Fruit fly (Drosophila melanogaster) whole organism, embryonic: ENCODE data around the gene CG7556.

Source experiments
- Aef1 ChIP-seq: fragments of 200-800 bp; sonication (Bioruptor generic); IDR thresholded peaks from 3 replicates; pipeline ENCODE4 v1.3.6; 2022; ENCODE audit warnings: missing biosample characterization, missing genetic modification characterization
- Awh ChIP-seq: fragments of 200-800 bp; sonication (Bioruptor generic); IDR thresholded peaks from 2 replicates; pipeline ENCODE4, ENCODE4 v1.3.6; 2022; ENCODE audit warnings: missing biosample characterization, missing genetic modification characterization
- CG10209 ChIP-seq: fragments of 200-800 bp; sonication (Bioruptor generic); optimal IDR thresholded peaks from 3 replicates; lab custom pipeline; 2017; ENCODE audit warnings: missing biosample characterization, mild to moderate bottlenecking, missing genetic modification characterization, missing genetic modification reagents
- CG14014 ChIP-seq: fragments of 200-800 bp; sonication (Bioruptor generic); IDR thresholded peaks from 2 replicates; pipeline ENCODE4 v1.3.6; 2022; ENCODE audit warnings: missing biosample characterization, missing genetic modification characterization
- CG15269 ChIP-seq: fragments of 200-800 bp; sonication (Bioruptor generic); optimal IDR thresholded peaks from 2 replicates; lab custom pipeline; 2018; ENCODE audit warnings: missing biosample characterization, mild to moderate bottlenecking, missing genetic modification characterization, moderate library complexity
- CG1603 ChIP-seq: fragments of 200-800 bp; sonication (Bioruptor generic); optimal IDR thresholded peaks from 2 replicates; lab custom pipeline; 2019; ENCODE audit warnings: missing biosample characterization, mild to moderate bottlenecking, missing genetic modification characterization, moderate library complexity
- CG1647 ChIP-seq: fragments of 200-800 bp; sonication (Bioruptor generic); optimal IDR thresholded peaks from 3 replicates; lab custom pipeline; 2016; ENCODE audit warnings: missing biosample characterization, missing genetic modification characterization
- CG18619 ChIP-seq: fragments of 200-800 bp; sonication (Bioruptor generic); optimal IDR thresholded peaks from 3 replicates; lab custom pipeline; 2017; ENCODE audit warnings: missing biosample characterization, mild to moderate bottlenecking, missing genetic modification characterization
- CG3163 ChIP-seq: fragments of 200-800 bp; sonication (Bioruptor generic); optimal IDR thresholded peaks from 3 replicates; lab custom pipeline; 2016; ENCODE audit warnings: missing biosample characterization, missing genetic modification characterization
- CG34376 ChIP-seq: fragments of 200-800 bp; sonication (Bioruptor generic); optimal IDR thresholded peaks from 2 replicates; lab custom pipeline; 2018; ENCODE audit warnings: missing biosample characterization, mild to moderate bottlenecking, missing genetic modification characterization
- CG42726 ChIP-seq: fragments of 200-800 bp; sonication (Bioruptor generic); IDR thresholded peaks from 2 replicates; pipeline ENCODE4 v1.3.6; 2022; ENCODE audit warnings: missing biosample characterization, missing genetic modification characterization; ENCODE audit not compliant: partially characterized antibody
- CG4404 ChIP-seq: fragments of 200-800 bp; sonication (Bioruptor generic); IDR thresholded peaks from 2 replicates; pipeline ENCODE4 v1.3.6; 2022; ENCODE audit warnings: missing biosample characterization, missing genetic modification characterization
- CG5180 ChIP-seq: fragments of 200-800 bp; sonication (Bioruptor generic); optimal IDR thresholded peaks from 3 replicates; lab custom pipeline; 2017; ENCODE audit warnings: missing biosample characterization, missing genetic modification characterization, mild to moderate bottlenecking, moderate library complexity, missing genetic modification reagents
- CG6854 ChIP-seq: fragments of 200-800 bp; sonication (Bioruptor generic); optimal IDR thresholded peaks from 3 replicates; lab custom pipeline; 2017; ENCODE audit warnings: missing biosample characterization, mild to moderate bottlenecking, missing genetic modification characterization
- CG8290 ChIP-seq, 3 experiments: fragments of 200-800 bp; sonication (Bioruptor generic); optimal IDR thresholded peaks; 2 replicates each; lab custom pipeline; 2016 to 2019; ENCODE audit warnings: missing biosample characterization in 3 of 3, missing genetic modification characterization in 3 of 3, mild to moderate bottlenecking in 2 of 3, moderate library complexity in 1 of 3
- Deaf1 ChIP-seq: fragments of 200-800 bp; optimal IDR thresholded peaks from 3 replicates; lab custom pipeline; 2019; ENCODE audit warnings: missing biosample characterization, mild to moderate bottlenecking, missing genetic modification characterization, moderate library complexity
- ERR ChIP-seq: fragments of 200-800 bp; sonication (Bioruptor generic); optimal IDR thresholded peaks from 2 replicates; lab custom pipeline; 2016; ENCODE audit warnings: missing biosample characterization, missing genetic modification characterization
- Eip74EF ChIP-seq, 2 experiments: fragments of 200-800 bp in 1 of 2; fragments of >200 bp in 1 of 2; sonication (Bioruptor generic) in 1 of 2; optimal IDR thresholded peaks; 2 replicates each; lab custom pipeline; 2017 to 2019; ENCODE audit warnings: missing biosample characterization in 2 of 2, missing genetic modification characterization in 2 of 2, mild to moderate bottlenecking in 1 of 2, moderate library complexity in 1 of 2
- Fer1 ChIP-seq: fragments of 200-800 bp; sonication (Bioruptor generic); optimal IDR thresholded peaks from 2 replicates; lab custom pipeline; 2017; ENCODE audit warnings: missing biosample characterization, mild to moderate bottlenecking, missing genetic modification characterization
- HHEX ChIP-seq: fragments of 200-800 bp; sonication (Bioruptor generic); optimal IDR thresholded peaks from 3 replicates; lab custom pipeline; 2017; ENCODE audit warnings: missing biosample characterization, mild to moderate bottlenecking, missing genetic modification characterization, missing genetic modification reagents
- HLHmδ ChIP-seq: fragments of 200-800 bp; sonication (Bioruptor generic); optimal IDR thresholded peaks from 2 replicates; lab custom pipeline; 2018; ENCODE audit warnings: missing biosample characterization, mild to moderate bottlenecking, missing genetic modification characterization, moderate library complexity
- HmgD ChIP-seq: fragments of 200-800 bp; sonication (Bioruptor generic); optimal IDR thresholded peaks from 3 replicates; lab custom pipeline; 2016; ENCODE audit warnings: missing biosample characterization, missing genetic modification characterization
- Jarid2 ChIP-seq: fragments of 200-800 bp; sonication (Bioruptor generic); optimal IDR thresholded peaks from 3 replicates; lab custom pipeline; 2017; ENCODE audit warnings: mild to moderate bottlenecking, missing biosample characterization, missing genetic modification reagents, missing genetic modification characterization
- Mad ChIP-seq: fragments of 200-800 bp; sonication (Bioruptor generic); optimal IDR thresholded peaks from 2 replicates; lab custom pipeline; 2016; ENCODE audit warnings: missing biosample characterization, missing genetic modification characterization
- Med ChIP-seq: fragments of 200-800 bp; sonication (Bioruptor generic); peaks from one replicate; lab custom pipeline; 2016; ENCODE audit warnings: missing biosample characterization, missing genetic modification characterization, mild to moderate bottlenecking, inconsistent platforms, moderate library complexity
- NFAT ChIP-seq: fragments of 200-800 bp; sonication (Bioruptor generic); IDR thresholded peaks from 2 replicates; pipeline ENCODE4 v1.3.6; 2022; ENCODE audit warnings: missing biosample characterization, missing genetic modification characterization
- Nf-YA ChIP-seq: fragments of 200-800 bp; sonication (Bioruptor generic); IDR thresholded peaks from 2 replicates; pipeline ENCODE4 v1.3.6; 2022; ENCODE audit warnings: missing biosample characterization, missing genetic modification characterization
- bbx ChIP-seq: fragments of 200-800 bp; sonication (Bioruptor generic); IDR thresholded peaks from 2 replicates; pipeline ENCODE4 v1.3.6; 2022; ENCODE audit warnings: missing biosample characterization, missing genetic modification characterization; ENCODE audit not compliant: partially characterized antibody
- ci ChIP-seq: fragments of 200-800 bp; sonication (Bioruptor generic); IDR thresholded peaks from 3 replicates; pipeline ENCODE4 v1.3.6; 2022; ENCODE audit warnings: missing biosample characterization, missing genetic modification characterization
- crc ChIP-seq: fragments of 200-800 bp; sonication (Bioruptor generic); optimal IDR thresholded peaks from 2 replicates; lab custom pipeline; 2016; ENCODE audit warnings: missing biosample characterization, missing genetic modification characterization
- ems ChIP-seq: fragments of 200-800 bp; sonication (Bioruptor generic); optimal IDR thresholded peaks from 3 replicates; lab custom pipeline; 2016; ENCODE audit warnings: missing biosample characterization, missing genetic modification characterization
- fu2 ChIP-seq: fragments of 200-800 bp; sonication (Bioruptor generic); optimal IDR thresholded peaks from 2 replicates; lab custom pipeline; 2016; ENCODE audit warnings: missing biosample characterization, missing genetic modification characterization
- kay ChIP-seq: fragments of 200-800 bp; sonication (Bioruptor generic); optimal IDR thresholded peaks from 2 replicates; lab custom pipeline; 2016; ENCODE audit warnings: missing biosample characterization, missing genetic modification characterization
- klu ChIP-seq: fragments of 200-800 bp; sonication (Bioruptor generic); IDR thresholded peaks from 2 replicates; pipeline ENCODE4 v1.3.6; 2022; ENCODE audit warnings: missing biosample characterization, missing genetic modification characterization
- kni ChIP-seq: fragments of 200-800 bp; sonication (Bioruptor generic); optimal IDR thresholded peaks from 3 replicates; lab custom pipeline; 2017; ENCODE audit warnings: mild to moderate bottlenecking, missing biosample characterization, missing genetic modification reagents, missing genetic modification characterization
- knrl ChIP-seq: fragments of 200-800 bp; sonication (Bioruptor generic); IDR thresholded peaks from 3 replicates; pipeline ENCODE4 v1.3.6; 2022; ENCODE audit warnings: missing biosample characterization, missing genetic modification characterization; ENCODE audit not compliant: partially characterized antibody
- lola ChIP-seq, 3 experiments: fragments of >200 bp in 2 of 3; fragments of 200-800 bp in 1 of 3; sonication (Bioruptor generic) in 1 of 3; optimal IDR thresholded peaks; 2 replicates each; lab custom pipeline; 2017 to 2019; ENCODE audit warnings: missing biosample characterization in 3 of 3, missing genetic modification characterization in 3 of 3, mild to moderate bottlenecking in 1 of 3, moderate library complexity in 1 of 3
- lov ChIP-seq, 2 experiments: fragments of 200-800 bp in 1 of 2; fragments of >200 bp in 1 of 2; sonication (Bioruptor generic) in 1 of 2; IDR thresholded peaks in 1 of 2; optimal IDR thresholded peaks in 1 of 2; 2 replicates in 1 of 2; 3 replicates in 1 of 2; pipeline versions ENCODE4 v1.3.6 to Lab custom; 2017 to 2022; ENCODE audit warnings: missing biosample characterization in 1 of 2, missing genetic modification characterization in 1 of 2
- pan ChIP-seq, 4 experiments: fragments of >200 bp in 3 of 4; fragments of 200-800 bp in 1 of 4; sonication (Bioruptor generic) in 1 of 4; optimal IDR thresholded peaks in 3 of 4; IDR thresholded peaks in 1 of 4; 2 replicates each; pipeline versions ENCODE4 v1.3.6 to Lab custom; 2017 to 2022; ENCODE audit warnings: missing biosample characterization in 2 of 4, missing genetic modification characterization in 2 of 4, mixed read lengths in 1 of 4
- ranshi ChIP-seq: fragments of 200-800 bp; sonication (Bioruptor generic); IDR thresholded peaks from 2 replicates; pipeline ENCODE4 v1.3.6; 2022; ENCODE audit warnings: missing biosample characterization, missing genetic modification characterization
- schlank ChIP-seq: fragments of 200-800 bp; sonication (Bioruptor generic); optimal IDR thresholded peaks from 2 replicates; lab custom pipeline; 2018; ENCODE audit warnings: missing biosample characterization, mild to moderate bottlenecking, missing genetic modification characterization
- so ChIP-seq: fragments of 200-800 bp; sonication (Bioruptor generic); IDR thresholded peaks from 3 replicates; pipeline ENCODE4 v1.3.6; 2022; ENCODE audit warnings: missing biosample characterization, missing genetic modification characterization
- sug ChIP-seq: fragments of 200-800 bp; optimal IDR thresholded peaks from 2 replicates; lab custom pipeline; 2019; ENCODE audit warnings: missing biosample characterization, mild to moderate bottlenecking, missing genetic modification characterization, moderate library complexity
- unpg ChIP-seq: fragments of 200-800 bp; sonication (Bioruptor generic); optimal IDR thresholded peaks from 3 replicates; lab custom pipeline; 2018; ENCODE audit warnings: missing biosample characterization, mild to moderate bottlenecking, missing genetic modification characterization, moderate library complexity
- wor ChIP-seq: fragments of 200-800 bp; sonication (Bioruptor generic); IDR thresholded peaks from 2 replicates; pipeline ENCODE4 v1.3.6; 2022; ENCODE audit warnings: missing biosample characterization, missing genetic modification characterization
- yki ChIP-seq: fragments of >200 bp; optimal IDR thresholded peaks from 3 replicates; lab custom pipeline; 2018

The CG7556 gene

dm6 chrX:19153288-19154130 lies 26.1 kb downstream of the CG7556 start (continued):
- peak; percentile 56 for TF ChIP-seq HmgD
- TF ChIP-seq Fer1 (GFP tag; lab: Kevin White, UChicago) = peak; percentile 29
- peak; percentile 14; the same call in 1 of the 2 replicates for TF ChIP-seq Nf-YA (GFP tag; lab: Robert Waterston, UW)
- peak; percentile 6 for TF ChIP-seq CG5180 (GFP tag; lab: Kevin White, UChicago)
- TF ChIP-seq CG8290 (GFP tag; optimal IDR thresholded peaks at IDR 0.05; lab: Kevin White, UChicago) = no peak
- TF ChIP-seq CG8290 (tag; optimal IDR thresholded peaks at IDR 0.05; lab: Kevin White, UChicago) = peak in 1 of 2 experiments; percentile 70
- no peak for TF ChIP-seq wor (GFP tag; lab: Robert Waterston, UW)
- no peak for TF ChIP-seq CG10209 (GFP tag; lab: Kevin White, UChicago)
- no peak for TF ChIP-seq CG1647 (GFP tag; lab: Kevin White, UChicago)
- no peak for TF ChIP-seq ranshi (GFP tag; lab: Robert Waterston, UW)
- TF ChIP-seq CG34376 (GFP tag; lab: Kevin White, UChicago) = peak; percentile 61
- TF ChIP-seq HLHmδ (GFP tag; lab: Kevin White, UChicago) = peak; percentile 31
- TF ChIP-seq knrl (GFP tag; lab: Robert Waterston, UW) = peak; percentile 31; the same call in 1 of the 3 replicates
- TF ChIP-seq Mad (GFP tag; lab: Kevin White, UChicago) = peak; percentile 22
- no peak for TF ChIP-seq lola (GFP tag; optimal IDR thresholded peaks at IDR 0.05; lab: Kevin White, UChicago)
- peak; percentile 98 for TF ChIP-seq CG3163 (GFP tag; lab: Kevin White, UChicago)
- no peak for TF ChIP-seq CG14014
- TF ChIP-seq pan (optimal IDR thresholded peaks at IDR 0.05; lab: Kevin White, UChicago) = no peak
- no peak for TF ChIP-seq pan (GFP tag; optimal IDR thresholded peaks at IDR 0.05 in 1 of 2, IDR thresholded peaks at IDR 0.05 in 1 of 2)
- no peak for TF ChIP-seq Awh (GFP tag; lab: Robert Waterston, UW)
- peak; percentile 87 for TF ChIP-seq sug (tag; lab: Kevin White, UChicago)
- TF ChIP-seq yki (lab: Kevin White, UChicago) = peak; percentile 75
- peak; percentile 78 for TF ChIP-seq ci (GFP tag; lab: Robert Waterston, UW)
- TF ChIP-seq Jarid2 = peak; percentile 99
- no peak for TF ChIP-seq CG4404
- TF ChIP-seq Aef1 (GFP tag; lab: Robert Waterston, UW) = peak; percentile 54; the same call in 1 of the 3 replicates
- peak; percentile 33 for TF ChIP-seq CG6854 (GFP tag; lab: Kevin White, UChicago)
- peak; percentile 80 for TF ChIP-seq Med
- no peak for TF ChIP-seq fu2
- no peak for TF ChIP-seq HHEX (GFP tag; lab: Kevin White, UChicago)
- TF ChIP-seq kni (GFP tag; lab: Kevin White, UChicago) = peak; percentile 81
- TF ChIP-seq so = peak; percentile 33; the same call in 1 of the 3 replicates
- TF ChIP-seq ERR (GFP tag; lab: Kevin White, UChicago) = no peak
- TF ChIP-seq CG1603 = peak; percentile 2
- TF ChIP-seq crc (GFP tag; lab: Kevin White, UChicago) = no peak
- TF ChIP-seq CG18619 (GFP tag; lab: Kevin White, UChicago) = no peak
- TF ChIP-seq kay (GFP tag; lab: Kevin White, UChicago) = peak; percentile 88
- peak; percentile 63; the same call in 1 of the 2 replicates for TF ChIP-seq CG42726 (GFP tag; lab: Robert Waterston, UW)
- TF ChIP-seq klu = no peak
- no peak for TF ChIP-seq Eip74EF (GFP tag; optimal IDR thresholded peaks at IDR 0.05; lab: Kevin White, UChicago)
- no peak for TF ChIP-seq unpg (GFP tag; lab: Kevin White, UChicago)
- TF ChIP-seq NFAT = peak; percentile 32; the same call in 1 of the 2 replicates
- TF ChIP-seq CG15269 (tag; lab: Kevin White, UChicago) = no peak
- no peak for TF ChIP-seq schlank (tag; lab: Kevin White, UChicago)
- TF ChIP-seq lov (optimal IDR thresholded peaks at IDR 0.05; lab: Kevin White, UChicago) = no peak
- TF ChIP-seq lov (GFP tag; IDR thresholded peaks at IDR 0.05; lab: Robert Waterston, UW) = no peak
- peak; percentile 98 for TF ChIP-seq Deaf1
- peak; percentile 69 for TF ChIP-seq bbx (GFP tag; lab: Robert Waterston, UW)
- no peak for TF ChIP-seq ems
